Worm (Caenorhabditis elegans): ENCODE data around the gene F10E9.1.
"Not testable (repeated sequence)": the region's sequence is repeated elsewhere in the genome, so short reads cannot be mapped to it uniquely, and the experiment has no call there.

The F10E9.1 gene

DNA sequence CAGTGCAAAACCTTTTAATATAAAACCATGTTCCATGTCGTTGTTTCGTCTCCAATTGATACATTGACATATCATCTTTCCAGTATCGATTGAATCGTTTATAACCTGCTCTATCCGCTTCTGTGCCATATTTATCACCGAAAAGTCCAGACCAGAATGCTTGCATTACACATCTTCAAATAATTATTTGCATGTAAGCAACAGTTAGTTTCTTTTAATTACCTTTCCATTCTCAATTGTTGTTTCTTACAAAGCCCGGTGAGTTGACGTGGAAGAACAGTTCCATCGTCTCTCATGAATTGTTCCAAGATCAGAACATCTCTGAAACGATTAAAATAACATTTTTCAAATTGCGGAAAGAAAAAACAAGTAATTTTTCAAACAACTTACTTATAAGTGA, 8.2 kb downstream of the F10E9.1 start, which contains the start of gene iglr-2:
Gene iglr-2 (minus strand): TSS at position 101 of the 400 bp plus-strand sequence.
- TF ChIP-seq sem-2 (GFP tag; optimal IDR thresholded peaks at IDR 0.05), result no peak
- no peak for TF ChIP-seq ces-1 (GFP tag; optimal IDR thresholded peaks at IDR 0.05)
- TF ChIP-seq bed-3 (GFP tag; optimal IDR thresholded peaks at IDR 0.05), result no peak
- TF ChIP-seq lin-32 (GFP tag; optimal IDR thresholded peaks at IDR 0.05), result no peak
- no peak for TF ChIP-seq pha-4 (tag; optimal IDR thresholded peaks at IDR 0.05)
- no peak for TF ChIP-seq ceh-43 (GFP tag; optimal IDR thresholded peaks at IDR 0.05)
- no peak for TF ChIP-seq tbx-8 (GFP tag; optimal IDR thresholded peaks at IDR 0.05)
- TF ChIP-seq ceh-83 (GFP tag; optimal IDR thresholded peaks at IDR 0.05), result no peak
- no peak for TF ChIP-seq sptf-1 (tag; optimal IDR thresholded peaks at IDR 0.05)
- no peak for TF ChIP-seq lin-13 (tag; optimal IDR thresholded peaks at IDR 0.05)
- TF ChIP-seq snpc-4 (tag; optimal IDR thresholded peaks at IDR 0.05), result no peak
- TF ChIP-seq unc-62 (GFP tag; optimal IDR thresholded peaks at IDR 0.05), result no peak
- no peak for TF ChIP-seq ceh-39 (tag; optimal IDR thresholded peaks at IDR 0.05)
- TF ChIP-seq M03D4.4 (tag; optimal IDR thresholded peaks at IDR 0.05), result no peak
- TF ChIP-seq elt-1 (tag; optimal IDR thresholded peaks at IDR 0.05; ENCODE audit: borderline replicate concordance, insufficient read depth), result no peak
- TF ChIP-seq lsy-2 (tag; optimal IDR thresholded peaks at IDR 0.05), result no peak

DNA sequence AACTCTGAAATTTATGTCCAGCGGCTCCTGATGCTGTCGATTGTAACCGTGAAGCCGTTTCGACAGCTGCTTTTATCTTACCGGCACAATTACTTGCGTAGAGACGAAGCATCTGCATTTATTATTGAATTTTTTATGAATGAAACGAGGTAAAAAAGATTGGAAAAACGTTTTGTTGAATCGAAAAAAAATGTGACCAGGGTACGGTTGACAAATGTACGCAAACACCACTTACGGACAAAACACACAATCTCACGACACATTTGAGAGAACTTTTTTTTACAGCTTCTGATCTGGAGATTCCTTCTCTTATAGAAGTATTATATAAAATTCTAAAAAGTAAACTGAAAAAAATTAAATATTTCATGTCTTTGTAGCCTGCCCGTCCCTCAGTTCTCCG, 8.8 kb downstream of the F10E9.1 start, which contains the start of the genes mrps-18A and ZC262.2:
Gene mrps-18A (minus strand): TSS at position 141 of the 400 bp plus-strand sequence.
Gene ZC262.2 (plus strand): TSS at position 284 of the 400 bp plus-strand sequence.
- TF ChIP-seq mep-1 (tag; optimal IDR thresholded peaks at IDR 0.05), result no peak
- no peak for TF ChIP-seq ceh-43 (GFP tag; optimal IDR thresholded peaks at IDR 0.05)
- peak; percentile 95 for TF ChIP-seq lsy-2 (tag; optimal IDR thresholded peaks at IDR 0.05)
- no peak for TF ChIP-seq cnd-1 (tag; optimal IDR thresholded peaks at IDR 0.05)
- TF ChIP-seq ces-1 (GFP tag; optimal IDR thresholded peaks at IDR 0.05), result peak; percentile 4
- TF ChIP-seq nhr-237 (tag; optimal IDR thresholded peaks at IDR 0.05), result no peak
- TF ChIP-seq blmp-1 (tag; optimal IDR thresholded peaks at IDR 0.05), result no peak
- TF ChIP-seq ceh-83 (GFP tag; optimal IDR thresholded peaks at IDR 0.05), result no peak

DNA sequence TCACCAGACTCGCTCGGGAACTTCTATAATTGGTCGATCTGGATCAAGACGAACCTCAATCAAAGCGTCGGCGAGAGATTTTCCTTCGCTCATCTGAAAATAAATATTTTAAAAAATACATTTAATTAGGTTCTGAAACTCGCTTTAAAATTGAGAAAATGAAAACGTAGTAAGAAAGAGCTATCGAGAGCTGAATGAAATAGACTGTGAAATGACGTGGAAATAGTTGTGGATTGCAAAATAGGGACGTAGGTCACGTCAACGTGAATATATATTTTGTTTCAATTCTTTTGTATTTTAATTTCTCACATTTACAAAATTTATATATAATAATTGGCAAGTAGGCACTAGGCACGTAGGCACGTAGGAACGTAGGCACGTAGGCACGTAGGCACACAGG, 11.5 kb downstream of the F10E9.1 start, which contains the start of gene ZC262.4:
Gene ZC262.4 (minus strand): TSS at position 101 of the 400 bp plus-strand sequence.
- TF ChIP-seq nhr-76 (tag; optimal IDR thresholded peaks at IDR 0.05), result no peak
- no peak for TF ChIP-seq ztf-11 (tag; optimal IDR thresholded peaks at IDR 0.05)
- TF ChIP-seq ces-1 (GFP tag; optimal IDR thresholded peaks at IDR 0.05), result no peak
- no peak for TF ChIP-seq unc-39 (tag; optimal IDR thresholded peaks at IDR 0.05)
- TF ChIP-seq nhr-2 (tag; optimal IDR thresholded peaks at IDR 0.05), result no peak
- no peak for TF ChIP-seq lin-13 (tag; optimal IDR thresholded peaks at IDR 0.05)
- TF ChIP-seq mls-2 (tag; optimal IDR thresholded peaks at IDR 0.05), result no peak
- no peak for TF ChIP-seq bed-3 (GFP tag; optimal IDR thresholded peaks at IDR 0.05)
- TF ChIP-seq pha-4 (tag; optimal IDR thresholded peaks at IDR 0.05), result no peak
- no peak for TF ChIP-seq lin-32 (GFP tag; optimal IDR thresholded peaks at IDR 0.05)
- TF ChIP-seq mab-5 (tag; optimal IDR thresholded peaks at IDR 0.05), result no peak
- TF ChIP-seq M03D4.4 (tag; optimal IDR thresholded peaks at IDR 0.05), result no peak
- no peak for TF ChIP-seq unc-120 (tag; optimal IDR thresholded peaks at IDR 0.05; ENCODE audit: poor library complexity, severe bottlenecking)
- TF ChIP-seq flh-1 (GFP tag; optimal IDR thresholded peaks at IDR 0.05), result no peak
- TF ChIP-seq tbx-8 (GFP tag; optimal IDR thresholded peaks at IDR 0.05), result no peak
- TF ChIP-seq nhr-237 (tag; optimal IDR thresholded peaks at IDR 0.05), result no peak
- no peak for TF ChIP-seq hlh-1 (tag; optimal IDR thresholded peaks at IDR 0.05)
- no peak for TF ChIP-seq snpc-4 (tag; optimal IDR thresholded peaks at IDR 0.05)
- TF ChIP-seq sem-2 (GFP tag; optimal IDR thresholded peaks at IDR 0.05), result no peak
- TF ChIP-seq sptf-1 (tag; optimal IDR thresholded peaks at IDR 0.05), result no peak

DNA sequence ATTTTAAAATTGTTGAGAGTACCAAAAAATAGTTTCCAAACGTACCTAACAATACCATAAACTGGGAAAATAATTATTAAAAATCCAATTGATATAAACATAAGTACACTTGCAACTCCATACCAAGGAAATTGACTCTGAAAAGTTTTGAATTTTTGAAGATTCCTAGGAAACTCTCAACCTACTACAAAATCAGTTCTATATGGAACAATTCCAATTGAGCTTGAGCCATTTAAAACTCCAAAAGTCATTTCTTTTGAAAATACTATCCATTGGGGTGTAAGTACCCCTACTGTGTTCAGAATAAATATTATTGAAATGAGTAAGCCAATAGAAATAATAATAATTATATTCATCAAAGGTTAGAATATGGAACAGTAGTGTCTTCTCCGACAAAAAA, 16.4 kb downstream of the F10E9.1 start, which contains the start of gene clc-28:
Gene clc-28 (minus strand): TSS at position 101 of the 400 bp plus-strand sequence.
- not testable (repeated sequence) for TF ChIP-seq mls-2 (tag; optimal IDR thresholded peaks at IDR 0.05); nhr-237 (tag; optimal IDR thresholded peaks at IDR 0.05); drap-1 (GFP tag; optimal IDR thresholded peaks at IDR 0.05)

DNA sequence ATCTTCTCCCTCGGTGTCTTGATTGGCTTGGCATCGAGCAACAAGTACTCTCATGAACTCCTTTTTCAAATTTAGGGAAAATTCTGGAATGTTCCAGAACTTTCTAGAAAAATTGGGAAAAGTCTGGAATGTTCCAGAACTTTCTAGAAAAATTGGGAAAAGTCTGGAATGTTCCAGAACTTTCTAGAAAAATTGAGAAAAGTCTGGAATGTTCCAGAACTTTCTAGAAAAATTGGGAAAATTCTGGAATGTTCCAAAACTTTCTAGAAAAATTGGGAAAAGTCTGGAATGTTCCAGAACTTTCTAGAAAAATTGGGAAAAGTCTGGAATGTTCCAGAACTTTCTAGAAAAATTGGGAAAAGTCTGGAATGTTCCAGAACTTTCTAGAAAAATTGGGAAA, 21.3 kb downstream of the F10E9.1 start, which contains the start of gene ZC262.7:
Gene ZC262.7 (minus strand): TSS at position 54 of the 400 bp plus-strand sequence.
- not testable (repeated sequence) for TF ChIP-seq ceh-39 (tag; optimal IDR thresholded peaks at IDR 0.05); tbx-8 (GFP tag; optimal IDR thresholded peaks at IDR 0.05); lin-32 (GFP tag; optimal IDR thresholded peaks at IDR 0.05)
